Worm (Caenorhabditis elegans) whole organism, late embryonic: Measurements from ENCODE around the gene T22D1.18.

Experiments
- C38D4.7 ChIP-seq: fragments of 200-800 bp; sonication (Bioruptor generic); optimal IDR thresholded peaks from 2 replicates; lab custom pipeline; 2018; ENCODE audit warnings: mild to moderate bottlenecking, missing genetic modification characterization, moderate library complexity, missing compliant biosample characterization
- K02D7.2 ChIP-seq: sonication (generic microtip); optimal IDR thresholded peaks from 2 replicates; lab custom pipeline; 2017; ENCODE audit warnings: mild to moderate bottlenecking, missing genetic modification characterization, missing compliant biosample characterization
- ama-1 ChIP-seq: fragments of 150-350 bp; optimal IDR thresholded peaks from 2 replicates; lab custom pipeline; 2014
- ceh-18 ChIP-seq: sonication (generic microtip); optimal IDR thresholded peaks from 2 replicates; lab custom pipeline; 2016; ENCODE audit warnings: missing genetic modification characterization, missing compliant biosample characterization
- ceh-24 ChIP-seq: sonication (generic microtip); optimal IDR thresholded peaks from 2 replicates; lab custom pipeline; 2016; ENCODE audit warnings: mild to moderate bottlenecking, missing genetic modification characterization, missing compliant biosample characterization
- ceh-31 ChIP-seq: sonication (generic microtip); optimal IDR thresholded peaks from 2 replicates; lab custom pipeline; 2016; ENCODE audit warnings: missing genetic modification characterization, missing compliant biosample characterization
- ceh-34 ChIP-seq: sonication (generic microtip); optimal IDR thresholded peaks from 2 replicates; lab custom pipeline; 2016; ENCODE audit warnings: mild to moderate bottlenecking, missing genetic modification characterization, missing compliant biosample characterization
- ceh-6 ChIP-seq: fragments of 200-800 bp; sonication (Bioruptor generic); optimal IDR thresholded peaks from 2 replicates; lab custom pipeline; 2018; ENCODE audit warnings: mild to moderate bottlenecking, missing genetic modification characterization, missing compliant biosample characterization
- ceh-9 ChIP-seq: sonication (generic microtip); optimal IDR thresholded peaks from 2 replicates; lab custom pipeline; 2016; ENCODE audit warnings: mild to moderate bottlenecking, missing genetic modification characterization, inconsistent platforms, missing compliant biosample characterization
- che-1 ChIP-seq: sonication (generic microtip); optimal IDR thresholded peaks from 2 replicates; lab custom pipeline; 2016; ENCODE audit warnings: mild to moderate bottlenecking, missing genetic modification characterization, missing compliant biosample characterization
- dmd-4 ChIP-seq: sonication (generic microtip); optimal IDR thresholded peaks from 2 replicates; lab custom pipeline; 2016; ENCODE audit warnings: borderline replicate concordance, missing genetic modification characterization, missing compliant biosample characterization
- dve-1 ChIP-seq: sonication (generic microtip); optimal IDR thresholded peaks from 2 replicates; lab custom pipeline; 2017; ENCODE audit warnings: antibody characterized with exemption, mild to moderate bottlenecking, missing genetic modification characterization, missing compliant biosample characterization
- elt-2 ChIP-seq: sonication (generic microtip); optimal IDR thresholded peaks from 2 replicates; lab custom pipeline; 2016; ENCODE audit warnings: missing genetic modification reagents, missing genetic modification characterization, missing compliant biosample characterization
- elt-4 ChIP-seq: sonication (generic microtip); optimal IDR thresholded peaks from 2 replicates; lab custom pipeline; 2016; ENCODE audit warnings: missing genetic modification characterization, missing compliant biosample characterization
- eyg-1 ChIP-seq: sonication (generic microtip); optimal IDR thresholded peaks from 2 replicates; lab custom pipeline; 2016; ENCODE audit warnings: missing genotype, missing genetic modification characterization, missing compliant biosample characterization
- fkh-10 ChIP-seq: fragments of 150-350 bp; optimal IDR thresholded peaks from 2 replicates; lab custom pipeline; 2014; ENCODE audit warnings: missing biosample characterization, missing genetic modification reagents, missing genetic modification characterization
- hlh-13 ChIP-seq: fragments of 200-800 bp; sonication (Bioruptor generic); optimal IDR thresholded peaks from 2 replicates; lab custom pipeline; 2018; ENCODE audit warnings: mild to moderate bottlenecking, missing genetic modification characterization, missing compliant biosample characterization
- hlh-15 ChIP-seq: sonication (generic microtip); optimal IDR thresholded peaks from 2 replicates; lab custom pipeline; 2016; ENCODE audit warnings: missing genetic modification characterization, missing compliant biosample characterization
- hlh-6 ChIP-seq: sonication (generic microtip); optimal IDR thresholded peaks from 2 replicates; lab custom pipeline; 2016; ENCODE audit warnings: missing genotype, missing genetic modification characterization, missing compliant biosample characterization
- hlh-8 ChIP-seq: sonication (generic microtip); optimal IDR thresholded peaks from 2 replicates; lab custom pipeline; 2016; ENCODE audit warnings: missing genotype, missing genetic modification characterization, missing compliant biosample characterization
- lim-6 ChIP-seq: sonication (generic microtip); optimal IDR thresholded peaks from 2 replicates; lab custom pipeline; 2016; ENCODE audit warnings: missing genetic modification characterization, missing compliant biosample characterization
- lin-11 ChIP-seq: fragments of 200-800 bp; sonication (Bioruptor generic); optimal IDR thresholded peaks from 2 replicates; lab custom pipeline; 2018; ENCODE audit warnings: mild to moderate bottlenecking, missing genetic modification characterization, missing compliant biosample characterization
- nfya-1 ChIP-seq: sonication (generic microtip); optimal IDR thresholded peaks from 2 replicates; lab custom pipeline; 2017; ENCODE audit warnings: missing genetic modification characterization, mild to moderate bottlenecking, missing compliant biosample characterization, antibody characterized with exemption, moderate library complexity
- nhr-232 ChIP-seq: sonication (generic microtip); optimal IDR thresholded peaks from 2 replicates; lab custom pipeline; 2016; ENCODE audit warnings: missing genetic modification characterization, missing compliant biosample characterization
- pag-3 ChIP-seq: sonication (generic microtip); optimal IDR thresholded peaks from 2 replicates; lab custom pipeline; 2016; ENCODE audit warnings: missing compliant biosample characterization, missing genetic modification characterization, borderline replicate concordance
- pha-2 ChIP-seq: sonication (generic microtip); optimal IDR thresholded peaks from 2 replicates; lab custom pipeline; 2017; ENCODE audit warnings: mild to moderate bottlenecking, missing genetic modification characterization, missing compliant biosample characterization
- pha-4 ChIP-seq: fragments of 150-350 bp; optimal IDR thresholded peaks from 2 replicates; lab custom pipeline; 2018; ENCODE audit warnings: missing biosample characterization, missing genetic modification reagents, missing genetic modification characterization
- pqm-1 ChIP-seq: sonication (generic microtip); optimal IDR thresholded peaks from 2 replicates; lab custom pipeline; 2016; ENCODE audit warnings: missing genetic modification characterization, missing compliant biosample characterization
- pros-1 ChIP-seq: fragments of 150-350 bp; optimal IDR thresholded peaks from 2 replicates; lab custom pipeline; 2014; ENCODE audit warnings: missing biosample characterization, missing genetic modification reagents, missing genetic modification characterization
- ref-2 ChIP-seq: sonication (generic microtip); optimal IDR thresholded peaks from 2 replicates; lab custom pipeline; 2016; ENCODE audit warnings: missing genetic modification characterization, missing compliant biosample characterization
- rnt-1 ChIP-seq: sonication (generic microtip); optimal IDR thresholded peaks from 2 replicates; lab custom pipeline; 2016; ENCODE audit warnings: missing genetic modification characterization, missing compliant biosample characterization
- sox-2 ChIP-seq: fragments of 200-800 bp; sonication (Bioruptor generic); IDR thresholded peaks from 2 replicates; pipeline ENCODE4 v1.3.6; 2022; ENCODE audit warnings: missing genetic modification reagents, missing genetic modification characterization, missing compliant biosample characterization
- sox-4 ChIP-seq: sonication (generic microtip); optimal IDR thresholded peaks from 2 replicates; lab custom pipeline; 2017; ENCODE audit warnings: mild to moderate bottlenecking, missing genetic modification characterization, inconsistent platforms, missing compliant biosample characterization
- tbx-2 ChIP-seq: sonication (generic microtip); optimal IDR thresholded peaks from 2 replicates; lab custom pipeline; 2016; ENCODE audit warnings: missing genetic modification characterization, missing compliant biosample characterization
- tbx-7 ChIP-seq: sonication (generic microtip); optimal IDR thresholded peaks from 2 replicates; lab custom pipeline; 2016; ENCODE audit warnings: missing genotype, missing genetic modification characterization, missing compliant biosample characterization
- ttx-3 ChIP-seq: sonication (generic microtip); optimal IDR thresholded peaks from 2 replicates; lab custom pipeline; 2016; ENCODE audit warnings: missing genetic modification reagents, missing genetic modification characterization, missing compliant biosample characterization
- unc-42 ChIP-seq: sonication (generic microtip); optimal IDR thresholded peaks from 2 replicates; lab custom pipeline; 2016; ENCODE audit warnings: missing genotype, missing genetic modification characterization, missing compliant biosample characterization
- unc-55 ChIP-seq: sonication (generic microtip); optimal IDR thresholded peaks from 2 replicates; lab custom pipeline; 2017; ENCODE audit warnings: missing biosample characterization, missing genetic modification reagents, missing genetic modification characterization
- unc-86 ChIP-seq: sonication (generic microtip); optimal IDR thresholded peaks from 2 replicates; lab custom pipeline; 2016; ENCODE audit warnings: missing genetic modification characterization, missing compliant biosample characterization
- zip-5 ChIP-seq: sonication (generic microtip); optimal IDR thresholded peaks from 2 replicates; lab custom pipeline; 2016; ENCODE audit warnings: missing genetic modification characterization, missing compliant biosample characterization
- ztf-16 ChIP-seq: sonication (generic microtip); optimal IDR thresholded peaks from 2 replicates; lab custom pipeline; 2017; ENCODE audit warnings: missing genetic modification characterization, missing compliant biosample characterization

T22D1.18 gene

DNA sequence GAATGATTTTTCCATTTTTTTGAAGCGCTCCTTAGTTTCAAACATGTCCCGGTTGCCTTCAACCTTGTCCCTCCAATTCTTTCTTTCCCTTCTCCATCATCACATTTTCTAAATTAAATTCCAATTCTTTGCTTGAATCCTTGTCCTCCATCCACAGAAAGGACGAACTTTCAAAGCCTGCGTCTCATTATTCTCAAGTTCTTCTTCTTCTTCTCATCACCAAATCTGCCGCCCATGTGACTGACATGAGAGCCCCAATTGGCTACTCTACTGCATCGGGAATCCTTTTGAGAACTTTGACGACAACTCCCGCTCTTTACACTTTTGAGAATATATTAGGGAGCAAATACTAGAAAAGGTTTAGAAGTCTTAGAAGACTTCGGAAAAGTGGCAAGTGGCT, 36.7 kb upstream of the T22D1.18 start:
- TF ChIP-seq ref-2 = no peak
- TF ChIP-seq pha-2 (tag; lab: Kevin White, UChicago) = no peak
- peak; percentile 25 for TF ChIP-seq ceh-31 (tag; lab: Kevin White, UChicago)
- TF ChIP-seq unc-55 (GFP tag; lab: Kevin White, UChicago) = peak; percentile 32
- TF ChIP-seq pag-3 = no peak
- TF ChIP-seq sox-2 (GFP tag; lab: Robert Waterston, UW) = no peak
- TF ChIP-seq sox-4 (tag; lab: Kevin White, UChicago) = no peak
- TF ChIP-seq ceh-9 (tag; lab: Kevin White, UChicago) = no peak
- TF ChIP-seq eyg-1 = no peak
- peak; percentile 52 for TF ChIP-seq nfya-1 (tag; lab: Kevin White, UChicago)
- no peak for TF ChIP-seq unc-86
- peak; percentile 96 for TF ChIP-seq unc-42 (tag; lab: Kevin White, UChicago)
- no peak for TF ChIP-seq K02D7.2 (tag; lab: Kevin White, UChicago)

DNA sequence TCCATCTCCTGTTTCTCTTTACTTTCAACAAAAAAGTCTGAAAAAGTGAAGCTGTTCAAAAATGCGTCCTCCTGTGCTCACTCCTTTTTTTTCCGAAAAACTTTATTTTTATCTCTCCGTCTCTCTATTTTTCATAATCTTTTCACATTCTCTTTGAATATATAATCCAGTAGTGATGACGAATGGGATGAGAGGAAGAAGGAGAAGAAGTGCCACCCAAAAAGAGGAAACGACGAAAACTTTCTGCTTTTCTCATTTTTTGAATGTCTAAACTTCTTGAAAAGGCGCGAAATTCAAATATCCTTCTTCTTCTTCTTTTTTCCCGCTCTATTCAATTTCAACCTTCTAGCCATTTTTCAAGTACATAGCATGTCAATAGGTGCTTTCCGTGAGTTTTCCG, 34.7 kb upstream of the T22D1.18 start:
- TF ChIP-seq unc-42 (tag; lab: Kevin White, UChicago) (peak; percentile 25), elt-4 (tag; lab: Kevin White, UChicago) (no peak)

DNA sequence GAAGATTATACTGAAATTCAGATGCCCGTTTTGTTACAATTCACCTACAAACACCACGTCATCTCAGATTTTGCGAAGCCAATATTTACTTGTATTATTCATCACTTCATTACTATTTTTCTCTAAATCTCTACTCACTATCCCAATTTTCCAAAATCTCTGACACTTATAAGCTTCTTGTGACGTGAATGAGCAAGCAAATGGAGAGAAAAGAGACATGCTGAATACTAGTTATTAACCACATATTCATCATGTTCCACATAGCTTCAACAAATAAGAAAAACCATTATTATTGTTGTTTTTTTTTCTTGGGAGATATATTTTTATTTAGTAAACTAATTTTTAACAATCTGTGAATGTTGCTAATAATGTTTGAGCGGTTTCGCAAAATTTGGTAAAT, 31.3 kb upstream of the T22D1.18 start:
- TF ChIP-seq che-1 (tag; lab: Kevin White, UChicago) (no peak), C38D4.7 (no peak), hlh-13 (GFP tag; lab: Kevin White, UChicago) (no peak), ttx-3 (no peak), elt-4 (tag; lab: Kevin White, UChicago) (no peak), ceh-31 (tag; lab: Kevin White, UChicago) (no peak), pha-4 (tag; lab: Kevin White, UChicago) (no peak), tbx-7 (tag; lab: Kevin White, UChicago) (no peak), hlh-15 (tag; lab: Kevin White, UChicago) (no peak), nhr-232 (tag; lab: Kevin White, UChicago) (no peak), ceh-24 (tag; lab: Kevin White, UChicago) (no peak), tbx-2 (no peak), sox-4 (tag; lab: Kevin White, UChicago) (no peak), lim-6 (no peak)
- TF ChIP-seq, all 69 proteins: peak for 0

DNA sequence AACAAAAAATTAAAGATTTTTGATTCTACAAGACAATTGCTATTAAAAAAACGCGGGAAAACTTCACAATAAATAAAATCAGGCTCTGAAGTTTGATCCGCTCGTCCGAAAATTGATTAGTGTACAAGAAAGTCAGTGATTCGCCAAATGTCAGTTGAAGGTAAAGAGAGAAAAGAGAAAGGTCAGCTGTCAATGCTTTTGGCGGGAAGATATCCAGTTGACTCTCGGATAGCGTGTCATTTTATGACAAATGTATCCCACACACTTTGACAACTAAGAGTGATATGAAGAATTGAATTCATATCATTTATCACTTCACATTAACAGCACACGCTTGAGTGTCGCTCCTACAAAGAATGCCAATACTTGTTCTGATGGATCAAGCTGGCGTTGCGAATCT, 26.9 kb upstream of the T22D1.18 start:
- TF ChIP-seq nfya-1 (tag; lab: Kevin White, UChicago) = no peak
- TF ChIP-seq C38D4.7 = no peak
- no peak for TF ChIP-seq ceh-6 (GFP tag; lab: Kevin White, UChicago)
- TF ChIP-seq elt-2 = no peak
- no peak for TF ChIP-seq dve-1 (tag; lab: Kevin White, UChicago)
- no peak for TF ChIP-seq hlh-8 (tag; lab: Kevin White, UChicago)
- TF ChIP-seq ceh-18 (tag; lab: Kevin White, UChicago) = no peak
- TF ChIP-seq sox-2 (GFP tag; lab: Robert Waterston, UW) = no peak
- no peak for TF ChIP-seq fkh-10
- peak; percentile 69 for TF ChIP-seq unc-55 (GFP tag; lab: Kevin White, UChicago)
- no peak for TF ChIP-seq K02D7.2 (tag; lab: Kevin White, UChicago)
- TF ChIP-seq eyg-1 = no peak
- no peak for TF ChIP-seq pqm-1
- no peak for TF ChIP-seq pag-3
- TF ChIP-seq rnt-1 (tag; lab: Kevin White, UChicago) = peak; percentile 1
- no peak for TF ChIP-seq hlh-6 (tag; lab: Kevin White, UChicago)

DNA sequence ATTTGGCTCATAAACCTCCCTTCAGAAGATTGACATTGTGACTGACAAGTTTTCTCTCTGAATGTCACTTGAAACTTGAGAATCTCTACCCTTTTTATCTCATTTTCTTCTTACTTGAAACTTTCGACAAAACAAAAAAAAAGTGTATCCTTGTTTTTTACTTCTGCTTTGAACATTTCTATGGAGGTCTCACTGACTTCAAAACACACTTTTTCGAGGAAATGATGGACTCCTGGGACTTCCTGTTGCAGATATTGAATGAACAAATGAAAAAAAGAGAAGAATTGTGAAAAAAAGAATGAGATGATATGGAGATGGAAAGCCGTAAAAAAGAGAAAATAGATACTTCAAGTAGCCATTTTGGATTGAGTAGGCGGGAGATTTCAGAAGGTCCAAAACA, 21.1 kb upstream of the T22D1.18 start:
- TF ChIP-seq pros-1 (tag; lab: Kevin White, UChicago) = no peak
- no peak for TF ChIP-seq ttx-3
- TF ChIP-seq ama-1 (lab: Kevin White, UChicago) = no peak
- no peak for TF ChIP-seq eyg-1
- no peak for TF ChIP-seq lin-11 (tag; lab: Kevin White, UChicago)
- TF ChIP-seq ztf-16 (tag; lab: Kevin White, UChicago) = no peak
- TF ChIP-seq ceh-31 (tag; lab: Kevin White, UChicago) = no peak
- TF ChIP-seq ceh-34 (tag; lab: Kevin White, UChicago) = no peak
- no peak for TF ChIP-seq dmd-4 (tag; lab: Kevin White, UChicago)
- no peak for TF ChIP-seq ceh-6 (GFP tag; lab: Kevin White, UChicago)
- no peak for TF ChIP-seq zip-5 (tag; lab: Kevin White, UChicago)
